Fruit fly (Drosophila melanogaster): ENCODE measurements around the gene CG2924.

Gene CG2924

dm6 chrX:2296230-2297044 is 25.9 kb upstream of the CG2924 start (continued):
- TF ChIP-seq CG14710 (tag; optimal IDR thresholded peaks at IDR 0.05) (peak; percentile 95), pan (optimal IDR thresholded peaks at IDR 0.05) (no peak), pan (GFP tag; optimal IDR thresholded peaks at IDR 0.05 in 1 of 2, IDR thresholded peaks at IDR 0.05 in 1 of 2) (peak in 1 of 2 experiments; percentile 64), ara (GFP tag; IDR thresholded peaks at IDR 0.05) (peak; percentile 58), CG3838 (GFP tag; optimal IDR thresholded peaks at IDR 0.05) (peak; percentile 80), CG16863 (GFP tag; optimal IDR thresholded peaks at IDR 0.05) (peak; percentile 95), CG13624 (GFP tag; optimal IDR thresholded peaks at IDR 0.05) (peak; percentile 94), Aef1 (GFP tag; IDR thresholded peaks at IDR 0.05) (peak; percentile 67), ham (GFP tag; IDR thresholded peaks at IDR 0.05) (0 out of 2 replicates have a peak, but pooled peaks have one; percentile 21), CG12391 (tag; optimal IDR thresholded peaks at IDR 0.05) (peak; percentile 91), HLHmδ (GFP tag; optimal IDR thresholded peaks at IDR 0.05) (no peak), seq (GFP tag; IDR thresholded peaks at IDR 0.05) (peak; percentile 86), Ets65A (GFP tag) (peak; percentile 99), NC2α (GFP tag; optimal IDR thresholded peaks at IDR 0.05) (peak; percentile 89), Side (GFP tag; optimal IDR thresholded peaks at IDR 0.05) (peak; percentile 97), CrebB (tag; optimal IDR thresholded peaks at IDR 0.05) (peak; percentile 87), mirr (GFP tag; optimal IDR thresholded peaks at IDR 0.05) (peak; percentile 34), phol (tag; optimal IDR thresholded peaks at IDR 0.05) (peak; percentile 96), Hr51 (GFP tag; optimal IDR thresholded peaks at IDR 0.05) (peak; percentile 88 to 95), run (tag; optimal IDR thresholded peaks at IDR 0.05) (peak; percentile 91), Hr78 (GFP tag; optimal IDR thresholded peaks at IDR 0.05) (peak in 1 of 2 experiments; percentile 87), CG10366 (GFP tag; IDR thresholded peaks at IDR 0.05) (peak; percentile 58), CG31224 (GFP tag; IDR thresholded peaks at IDR 0.05) (peak; percentile 57), gem (tag; optimal IDR thresholded peaks at IDR 0.05) (peak; percentile 96), cas (GFP tag; IDR thresholded peaks at IDR 0.05) (peak; percentile 52; the same call in 1 of the 2 replicates), Optix (GFP tag; IDR thresholded peaks at IDR 0.05) (peak; percentile 74), CG17612 (GFP tag; IDR thresholded peaks at IDR 0.05) (peak; percentile 41; the same call in 1 of the 2 replicates), cad (GFP tag; optimal IDR thresholded peaks at IDR 0.05) (no peak), Sry-δ (GFP tag; optimal IDR thresholded peaks at IDR 0.05) (peak; percentile 58), nom (GFP tag; optimal IDR thresholded peaks at IDR 0.05) (peak; percentile 82), Opbp (GFP tag; IDR thresholded peaks at IDR 0.05; ENCODE audit: partially characterized antibody) (no peak), trh (GFP tag; optimal IDR thresholded peaks at IDR 0.05) (peak; percentile 62), CG17186 (GFP tag; optimal IDR thresholded peaks at IDR 0.05) (peak; percentile 84), Sox102F (GFP tag; optimal IDR thresholded peaks at IDR 0.05) (peak; percentile 90), CG17385 (GFP tag; optimal IDR thresholded peaks at IDR 0.05) (peak; percentile 91), jing (GFP tag; optimal IDR thresholded peaks at IDR 0.05) (peak; percentile 87), salm (tag; optimal IDR thresholded peaks at IDR 0.05) (peak; percentile 83), CG6854 (GFP tag; optimal IDR thresholded peaks at IDR 0.05) (peak; percentile 91), CG8290 (GFP tag; optimal IDR thresholded peaks at IDR 0.05) (peak; percentile 89), CG8290 (tag; optimal IDR thresholded peaks at IDR 0.05) (peak; percentile 75 to 83), Nf-YC (tag; optimal IDR thresholded peaks at IDR 0.05) (peak; percentile 84), dysf (GFP tag; IDR thresholded peaks at IDR 0.05) (peak; percentile 92), D19A (tag; optimal IDR thresholded peaks at IDR 0.05) (peak; percentile 91), CG18011 (GFP tag; optimal IDR thresholded peaks at IDR 0.05) (peak; percentile 79), sqz (GFP tag; optimal IDR thresholded peaks at IDR 0.05) (peak; percentile 94), CG15073 (GFP tag; optimal IDR thresholded peaks at IDR 0.05) (peak; percentile 42), ssp (GFP tag; IDR thresholded peaks at IDR 0.05) (peak; percentile 64), Fer1 (GFP tag; optimal IDR thresholded peaks at IDR 0.05) (peak; percentile 94), sob (GFP tag; IDR thresholded peaks at IDR 0.05) (peak; percentile 76)

Measured in whole organism, embryonic.